Worm (Caenorhabditis elegans) whole organism, L2 larva: ENCODE measurements around the gene mif-1.

Source experiments
- lsy-2 ChIP-seq, 2 experiments: fragments of 150-350 bp in 1 of 2; sonication (generic microtip) in 1 of 2; optimal IDR thresholded peaks; 2 replicates each; lab custom pipeline; 2014 to 2017; ENCODE audit warnings: missing biosample characterization in 2 of 2, missing genetic modification characterization in 2 of 2
- snpc-4 ChIP-seq: fragments of 150-350 bp; optimal IDR thresholded peaks from 2 replicates; lab custom pipeline; 2014; ENCODE audit warnings: missing biosample characterization, missing genetic modification characterization

DNA sequence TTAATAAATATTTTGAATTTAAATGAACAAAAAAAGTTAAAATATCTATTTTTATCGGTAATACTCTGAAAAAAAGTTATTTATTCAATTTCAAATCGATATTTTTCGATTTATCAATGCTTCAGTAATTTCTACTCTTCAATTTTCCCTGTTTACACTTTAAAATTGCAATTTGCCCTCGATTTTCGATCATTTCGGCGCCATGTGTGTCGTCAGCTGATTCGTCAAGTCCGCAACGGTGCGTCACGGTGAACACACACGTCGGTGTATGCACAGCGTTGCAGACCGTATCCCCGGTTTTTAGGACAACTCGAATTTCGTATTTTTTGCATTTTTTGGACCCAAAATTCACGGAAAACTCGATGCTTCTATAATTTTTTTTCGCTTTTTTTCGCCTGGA is 24.7 kb upstream of the mif-1 start, which contains the start of gene C18D11.3:
- TF ChIP-seq snpc-4 (tag; lab: Kevin White, UChicago) (peak; percentile 78), lsy-2 (tag; optimal IDR thresholded peaks at IDR 0.05; lab: Kevin White, UChicago) (peak; percentile 90 to 98)
